Worm (Caenorhabditis elegans) whole organism, young adult: ENCODE results near the gene swt-4.

Experiments used
- B0019.2 ChIP-seq: fragments of 200-800 bp; sonication (Bioruptor generic); conservative IDR thresholded peaks from 2 replicates; pipeline ENCODE4 v1.3.6; 2022; ENCODE audit warnings: missing genetic modification reagents, missing genetic modification characterization, missing compliant biosample characterization
- F39B2.1 ChIP-seq: fragments of 200-800 bp; sonication (Bioruptor generic); IDR thresholded peaks from 2 replicates; pipeline ENCODE4 v1.3.6; 2022; ENCODE audit warnings: missing genetic modification reagents, missing genetic modification characterization, missing compliant biosample characterization
- ceh-100 ChIP-seq: fragments of 200-800 bp; sonication (Bioruptor generic); IDR thresholded peaks from 2 replicates; pipeline ENCODE4 v1.3.6; 2022; ENCODE audit warnings: missing genetic modification reagents, missing genetic modification characterization, missing compliant biosample characterization
- dpl-1 ChIP-seq: fragments of 150-350 bp; optimal IDR thresholded peaks from 2 replicates; lab custom pipeline; 2014; ENCODE audit warnings: missing biosample characterization, missing genetic modification reagents, missing genetic modification characterization
- egl-18 ChIP-seq: fragments of 200-800 bp; sonication (Bioruptor generic); IDR thresholded peaks from 2 replicates; pipeline ENCODE4 v1.3.6; 2022; ENCODE audit warnings: missing genetic modification reagents, missing genetic modification characterization, missing compliant biosample characterization
- hmg-1.2 ChIP-seq: fragments of 200-800 bp; sonication (Bioruptor generic); IDR thresholded peaks from 2 replicates; pipeline ENCODE4 v1.3.6; 2022; ENCODE audit warnings: missing genetic modification reagents, missing genetic modification characterization, missing compliant biosample characterization
- madf-6 ChIP-seq: fragments of 200-800 bp; sonication (Bioruptor generic); IDR thresholded peaks from 2 replicates; pipeline ENCODE4 v1.3.6; 2022; ENCODE audit warnings: missing genetic modification reagents, missing genetic modification characterization, missing compliant biosample characterization
- mel-28 ChIP-seq: sonication (generic microtip); optimal IDR thresholded peaks from 2 replicates; lab custom pipeline; 2016; ENCODE audit warnings: borderline replicate concordance, mild to moderate bottlenecking, missing genetic modification characterization, missing compliant biosample characterization
- pbrm-1 ChIP-seq: fragments of 200-800 bp; sonication (Bioruptor generic); IDR thresholded peaks from 2 replicates; pipeline ENCODE4 v1.3.6; 2022; ENCODE audit warnings: missing genetic modification reagents, missing genetic modification characterization, missing compliant biosample characterization
- rcor-1 ChIP-seq: fragments of 200-800 bp; sonication (Bioruptor generic); IDR thresholded peaks from 2 replicates; pipeline ENCODE4 v1.3.6; 2022; ENCODE audit warnings: missing genetic modification reagents, missing genetic modification characterization, missing compliant biosample characterization
- repo-1 ChIP-seq: sonication (generic microtip); optimal IDR thresholded peaks from 2 replicates; lab custom pipeline; 2017; ENCODE audit warnings: mild to moderate bottlenecking, missing genetic modification characterization, missing compliant biosample characterization
- snpc-1.1 ChIP-seq: sonication (generic microtip); optimal IDR thresholded peaks from 2 replicates; lab custom pipeline; 2017; ENCODE audit warnings: missing genetic modification characterization, mild to moderate bottlenecking, missing compliant biosample characterization, antibody characterized with exemption, moderate library complexity, missing genotype, missing genetic modification reagents; ENCODE audit not compliant: insufficient read depth
- snpc-4 ChIP-seq, 5 experiments: fragments of 150-350 bp in 1 of 5; sonication (generic microtip) in 4 of 5; optimal IDR thresholded peaks; 2 replicates each; lab custom pipeline; 2014 to 2018; ENCODE audit warnings: missing genetic modification characterization in 5 of 5, missing biosample characterization in 3 of 5, antibody characterized with exemption in 2 of 5, mild to moderate bottlenecking in 2 of 5, missing compliant biosample characterization in 2 of 5, missing genotype in 2 of 5, moderate library complexity in 2 of 5, missing genetic modification reagents in 1 of 5
- tbx-9 ChIP-seq: sonication (generic microtip); optimal IDR thresholded peaks from 2 replicates; lab custom pipeline; 2016; ENCODE audit warnings: borderline replicate concordance, missing genetic modification characterization, inconsistent platforms, missing compliant biosample characterization
- tlf-1 ChIP-seq: fragments of 200-800 bp; sonication (Bioruptor generic); optimal IDR thresholded peaks from 2 replicates; lab custom pipeline; 2018; ENCODE audit warnings: mild to moderate bottlenecking, missing genetic modification characterization, missing compliant biosample characterization
- ztf-18 ChIP-seq: sonication (generic microtip); optimal IDR thresholded peaks from 2 replicates; lab custom pipeline; 2016; ENCODE audit warnings: missing genotype, mild to moderate bottlenecking, missing genetic modification characterization, missing compliant biosample characterization

swt-4 gene

DNA sequence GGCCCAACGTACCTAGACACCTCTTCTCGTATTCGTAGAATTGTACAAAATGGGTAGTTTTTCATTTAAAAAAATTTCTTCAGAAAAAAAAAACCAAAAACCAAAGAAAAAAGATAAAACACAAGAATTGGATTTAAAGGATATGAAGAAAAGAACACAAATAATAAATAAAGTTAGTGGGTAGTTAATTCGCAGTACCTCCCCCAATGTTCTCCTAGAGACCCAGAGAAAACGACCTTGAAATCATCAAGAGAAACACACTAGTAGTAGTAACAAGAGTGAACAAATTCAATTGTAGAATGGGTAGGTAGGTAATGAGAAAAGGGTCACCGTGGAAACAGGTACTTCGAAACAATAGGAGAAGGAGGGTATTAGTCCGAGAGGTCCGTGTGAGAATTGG lies 51.2 kb downstream of the swt-4 start:
- TF ChIP-seq ceh-100 (GFP tag; lab: Robert Waterston, UW): no peak
- no peak for TF ChIP-seq dpl-1 (GFP tag; lab: Kevin White, UChicago)
- no peak for TF ChIP-seq madf-6
- TF ChIP-seq pbrm-1 (GFP tag; lab: Robert Waterston, UW): no peak
- no peak for TF ChIP-seq hmg-1.2 (GFP tag; lab: Robert Waterston, UW)
- no peak for TF ChIP-seq egl-18 (GFP tag; lab: Robert Waterston, UW)
- TF ChIP-seq tlf-1 (GFP tag; lab: Kevin White, UChicago): no peak
- no peak for TF ChIP-seq tbx-9 (tag; lab: Kevin White, UChicago)
- no peak for TF ChIP-seq mel-28
- no peak for TF ChIP-seq F39B2.1 (GFP tag; lab: Robert Waterston, UW)
- TF ChIP-seq B0019.2 (GFP tag; lab: Robert Waterston, UW): no peak
- no peak for TF ChIP-seq rcor-1 (GFP tag; lab: Robert Waterston, UW)
- TF ChIP-seq repo-1 (tag; lab: Kevin White, UChicago): no peak
- no peak for TF ChIP-seq ztf-18

ce11 chrIII:10576316-10576715 lies 52.6 kb downstream of the swt-4 start:
- TF ChIP-seq hmg-1.2 (GFP tag; lab: Robert Waterston, UW) (0 out of 2 replicates have a peak, but pooled peaks have one; percentile 28), snpc-1.1 (tag; lab: Kevin White, UChicago) (peak; percentile 73), snpc-4 (GFP tag; optimal IDR thresholded peaks at IDR 0.05; lab: Kevin White, UChicago) (peak; percentile 70), snpc-4 (tag; optimal IDR thresholded peaks at IDR 0.05; lab: Kevin White, UChicago) (peak in 3 of 4 experiments; percentile 62 to 95 (median 93))
